Worm (Caenorhabditis elegans): ENCODE data around the gene F29C4.4.
"Not testable (repeated sequence)": the region's sequence is repeated elsewhere in the genome, so short reads cannot be mapped to it uniquely, and the experiment has no call there.

- TF ChIP-seq ref-1 (GFP tag; conservative IDR thresholded peaks at IDR 0.05); tab-1 (GFP tag; IDR thresholded peaks at IDR 0.05); klf-2 (GFP tag; conservative IDR thresholded peaks at IDR 0.05); med-1 (GFP tag; optimal IDR thresholded peaks at IDR 0.05; ENCODE audit: insufficient read depth); flt-1 (GFP tag; IDR thresholded peaks at IDR 0.05); cog-1 (tag; optimal IDR thresholded peaks at IDR 0.05); ztf-29 (GFP tag; IDR thresholded peaks at IDR 0.05); T22C8.4 (GFP tag; IDR thresholded peaks at IDR 0.05); ztf-23 (GFP tag; IDR thresholded peaks at IDR 0.05): not testable (repeated sequence)
These were observed at the start of gene F29C4.4 for ce11 chrIV:111377-111776.
